Worm (Caenorhabditis elegans) whole organism, young adult: Measurements from ENCODE around the gene unk-1.

ENCODE experiments used
- B0019.2 ChIP-seq: fragments of 200-800 bp; sonication (Bioruptor generic); conservative IDR thresholded peaks from 2 replicates; pipeline ENCODE4 v1.3.6; 2022; ENCODE audit warnings: missing genetic modification reagents, missing genetic modification characterization, missing compliant biosample characterization
- C06A6.2 ChIP-seq: fragments of 200-800 bp; sonication (Bioruptor generic); conservative IDR thresholded peaks from 2 replicates; pipeline ENCODE4 v1.3.6; 2022; ENCODE audit warnings: missing genetic modification characterization, missing compliant biosample characterization
- C17E4.6 ChIP-seq: fragments of 200-800 bp; sonication (Bioruptor generic); IDR thresholded peaks from 2 replicates; pipeline ENCODE4 v1.3.6; 2022; ENCODE audit warnings: missing genetic modification reagents, missing genetic modification characterization, missing compliant biosample characterization
- F23B12.7 ChIP-seq: sonication (generic microtip); optimal IDR thresholded peaks from 2 replicates; lab custom pipeline; 2017; ENCODE audit warnings: missing genetic modification characterization, mild to moderate bottlenecking, missing compliant biosample characterization, antibody characterized with exemption, moderate library complexity; ENCODE audit not compliant: insufficient read depth
- F33H1.4 ChIP-seq: fragments of 200-800 bp; sonication (Bioruptor generic); IDR thresholded peaks from 2 replicates; pipeline ENCODE4 v1.3.6; 2022; ENCODE audit warnings: missing genetic modification reagents, missing genetic modification characterization, missing compliant biosample characterization
- F39B2.1 ChIP-seq: fragments of 200-800 bp; sonication (Bioruptor generic); IDR thresholded peaks from 2 replicates; pipeline ENCODE4 v1.3.6; 2022; ENCODE audit warnings: missing genetic modification reagents, missing genetic modification characterization, missing compliant biosample characterization
- F52B5.7 ChIP-seq: sonication (generic microtip); optimal IDR thresholded peaks from 2 replicates; lab custom pipeline; 2016; ENCODE audit warnings: mild to moderate bottlenecking, missing genetic modification characterization, missing compliant biosample characterization
- F55B11.4 ChIP-seq: sonication (generic microtip); optimal IDR thresholded peaks from 2 replicates; lab custom pipeline; 2016; ENCODE audit warnings: missing compliant biosample characterization, missing genetic modification characterization, borderline replicate concordance; ENCODE audit not compliant: insufficient read depth
- F57A8.1 ChIP-seq: fragments of 200-800 bp; sonication (Bioruptor generic); optimal IDR thresholded peaks from 2 replicates; lab custom pipeline; 2018; ENCODE audit warnings: mild to moderate bottlenecking, missing genetic modification characterization, moderate library complexity, missing compliant biosample characterization
- T07F8.4 ChIP-seq: sonication (generic microtip); optimal IDR thresholded peaks from 2 replicates; lab custom pipeline; 2016; ENCODE audit warnings: mild to moderate bottlenecking, missing genetic modification characterization, moderate library complexity, missing compliant biosample characterization
- Y53F4B.3 ChIP-seq: fragments of 200-800 bp; sonication (Bioruptor generic); IDR thresholded peaks from 2 replicates; pipeline ENCODE4 v1.3.6; 2022; ENCODE audit warnings: missing genetic modification reagents, missing genetic modification characterization, missing compliant biosample characterization
- ZK185.1 ChIP-seq: sonication (generic microtip); optimal IDR thresholded peaks from 2 replicates; lab custom pipeline; 2016; ENCODE audit warnings: mild to moderate bottlenecking, missing genetic modification characterization, missing compliant biosample characterization; ENCODE audit not compliant: poor library complexity, severe bottlenecking
- akir-1 ChIP-seq: fragments of 200-800 bp; sonication (Bioruptor generic); optimal IDR thresholded peaks from 2 replicates; lab custom pipeline; 2018; ENCODE audit warnings: mild to moderate bottlenecking, missing genetic modification characterization, moderate library complexity, missing compliant biosample characterization
- bed-1 ChIP-seq: fragments of 200-800 bp; sonication (Bioruptor generic); IDR thresholded peaks from 2 replicates; pipeline ENCODE4 v1.3.6; 2022; ENCODE audit warnings: missing genetic modification reagents, missing genetic modification characterization, missing compliant biosample characterization
- ccch-3 ChIP-seq: fragments of 200-800 bp; sonication (Bioruptor generic); optimal IDR thresholded peaks from 2 replicates; lab custom pipeline; 2018; ENCODE audit warnings: mild to moderate bottlenecking, missing genetic modification characterization, missing compliant biosample characterization
- cebp-1 ChIP-seq, 2 experiments: fragments of 200-800 bp in 1 of 2; sonication (Bioruptor generic) in 1 of 2; sonication (generic microtip) in 1 of 2; IDR thresholded peaks in 1 of 2; optimal IDR thresholded peaks in 1 of 2; 2 replicates each; pipeline versions ENCODE4 v1.3.6 to Lab custom; 2017 to 2022; ENCODE audit warnings: missing compliant biosample characterization in 2 of 2, missing genetic modification characterization in 2 of 2, mild to moderate bottlenecking in 1 of 2, missing genetic modification reagents in 1 of 2, moderate library complexity in 1 of 2
- cebp-2 ChIP-seq: fragments of 200-800 bp; sonication (Bioruptor generic); IDR thresholded peaks from 2 replicates; pipeline ENCODE4 v1.3.6; 2022; ENCODE audit warnings: missing genetic modification characterization, missing compliant biosample characterization
- ceh-27 ChIP-seq: fragments of 200-800 bp; sonication (Bioruptor generic); optimal IDR thresholded peaks from 2 replicates; lab custom pipeline; 2018; ENCODE audit warnings: mild to moderate bottlenecking, missing genetic modification characterization, moderate library complexity, missing compliant biosample characterization
- ceh-40 ChIP-seq: fragments of 200-800 bp; sonication (Bioruptor generic); IDR thresholded peaks from 2 replicates; pipeline ENCODE4 v1.3.6; 2022; ENCODE audit warnings: missing genetic modification characterization, missing compliant biosample characterization
- dpff-1 ChIP-seq: sonication (generic microtip); optimal IDR thresholded peaks from 2 replicates; lab custom pipeline; 2017; ENCODE audit warnings: mild to moderate bottlenecking, missing genetic modification characterization, missing compliant biosample characterization
- dpl-1 ChIP-seq: fragments of 150-350 bp; optimal IDR thresholded peaks from 2 replicates; lab custom pipeline; 2014; ENCODE audit warnings: missing biosample characterization, missing genetic modification reagents, missing genetic modification characterization
- hlh-26 ChIP-seq: fragments of 200-800 bp; sonication (Bioruptor generic); conservative IDR thresholded peaks from 2 replicates; pipeline ENCODE4 v1.3.6; 2022; ENCODE audit warnings: missing genetic modification reagents, missing genetic modification characterization, missing compliant biosample characterization
- hmg-1.2 ChIP-seq: fragments of 200-800 bp; sonication (Bioruptor generic); IDR thresholded peaks from 2 replicates; pipeline ENCODE4 v1.3.6; 2022; ENCODE audit warnings: missing genetic modification reagents, missing genetic modification characterization, missing compliant biosample characterization
- hmg-20 ChIP-seq: fragments of 200-800 bp; sonication (Bioruptor generic); IDR thresholded peaks from 2 replicates; pipeline ENCODE4 v1.3.6; 2022; ENCODE audit warnings: missing genetic modification reagents, missing genetic modification characterization, missing compliant biosample characterization
- lag-1 ChIP-seq: fragments of 200-800 bp; sonication (Bioruptor generic); IDR thresholded peaks from 2 replicates; pipeline ENCODE4 v1.3.6; 2022; ENCODE audit warnings: missing genetic modification reagents, missing genetic modification characterization, missing compliant biosample characterization
- let-607 ChIP-seq, 2 experiments: fragments of 200-800 bp in 1 of 2; sonication (Bioruptor generic) in 1 of 2; sonication (generic microtip) in 1 of 2; optimal IDR thresholded peaks; 2 replicates each; lab custom pipeline; 2016 to 2018; ENCODE audit warnings: mild to moderate bottlenecking in 2 of 2, missing compliant biosample characterization in 2 of 2, missing genetic modification characterization in 2 of 2, moderate library complexity in 2 of 2, missing genotype in 1 of 2
- lir-1 ChIP-seq: fragments of 200-800 bp; sonication (Bioruptor generic); conservative IDR thresholded peaks from 2 replicates; pipeline ENCODE4 v1.3.6; 2022; ENCODE audit warnings: missing genetic modification reagents, missing genetic modification characterization, missing compliant biosample characterization
- lsy-27 ChIP-seq: sonication (generic microtip); optimal IDR thresholded peaks from 2 replicates; lab custom pipeline; 2017; ENCODE audit warnings: missing genetic modification characterization, mild to moderate bottlenecking, missing compliant biosample characterization, antibody characterized with exemption, missing genotype, borderline replicate concordance; ENCODE audit not compliant: insufficient read depth
- madf-10 ChIP-seq: sonication (generic microtip); optimal IDR thresholded peaks from 2 replicates; lab custom pipeline; 2016; ENCODE audit warnings: mild to moderate bottlenecking, missing genetic modification characterization, missing compliant biosample characterization
- mes-4 ChIP-seq: sonication (generic microtip); optimal IDR thresholded peaks from 2 replicates; lab custom pipeline; 2016; ENCODE audit warnings: missing genotype, missing genetic modification characterization, missing compliant biosample characterization
- nfya-1 ChIP-seq: sonication (generic microtip); optimal IDR thresholded peaks from 2 replicates; lab custom pipeline; 2017; ENCODE audit warnings: antibody characterized with exemption, missing compliant biosample characterization, missing genetic modification characterization, borderline replicate concordance; ENCODE audit not compliant: insufficient read depth
- repo-1 ChIP-seq: sonication (generic microtip); optimal IDR thresholded peaks from 2 replicates; lab custom pipeline; 2017; ENCODE audit warnings: mild to moderate bottlenecking, missing genetic modification characterization, missing compliant biosample characterization
- rpc-1 ChIP-seq, 2 experiments: fragments of 150-350 bp in 1 of 2; sonication (generic microtip) in 1 of 2; optimal IDR thresholded peaks; 2 replicates each; lab custom pipeline; 2014 to 2018; ENCODE audit warnings: missing biosample characterization in 1 of 2, missing genetic modification characterization in 1 of 2, missing genetic modification reagents in 1 of 2, missing genotype in 1 of 2
- sea-2 ChIP-seq: fragments of 200-800 bp; sonication (Bioruptor generic); IDR thresholded peaks from 2 replicates; pipeline ENCODE4 v1.3.6; 2022; ENCODE audit warnings: missing genetic modification characterization, missing compliant biosample characterization
- somi-1 ChIP-seq: fragments of 200-800 bp; sonication (Bioruptor generic); optimal IDR thresholded peaks from 2 replicates; lab custom pipeline; 2018; ENCODE audit warnings: mild to moderate bottlenecking, missing genetic modification characterization, missing compliant biosample characterization
- tbp1 ChIP-seq: fragments of 200-800 bp; sonication (Bioruptor generic); optimal IDR thresholded peaks from 2 replicates; lab custom pipeline; 2018; ENCODE audit warnings: mild to moderate bottlenecking, missing genetic modification characterization, missing compliant biosample characterization
- tlf-1 ChIP-seq: fragments of 200-800 bp; sonication (Bioruptor generic); optimal IDR thresholded peaks from 2 replicates; lab custom pipeline; 2018; ENCODE audit warnings: mild to moderate bottlenecking, missing genetic modification characterization, missing compliant biosample characterization
- unc-130 ChIP-seq: sonication (generic microtip); optimal IDR thresholded peaks from 2 replicates; lab custom pipeline; 2016; ENCODE audit warnings: missing genetic modification reagents, missing genetic modification characterization, missing compliant biosample characterization
- zfh-2 ChIP-seq: fragments of 200-800 bp; sonication (Bioruptor generic); conservative IDR thresholded peaks from 2 replicates; pipeline ENCODE4 v1.3.6; 2022; ENCODE audit warnings: missing genetic modification reagents, missing genetic modification characterization, missing compliant biosample characterization
- zim-3 ChIP-seq: sonication (generic microtip); optimal IDR thresholded peaks from 2 replicates; lab custom pipeline; 2017; ENCODE audit warnings: mild to moderate bottlenecking, missing genetic modification characterization, moderate library complexity, missing compliant biosample characterization
- ztf-22 ChIP-seq: fragments of 200-800 bp; sonication (Bioruptor generic); optimal IDR thresholded peaks from 2 replicates; lab custom pipeline; 2018; ENCODE audit warnings: mild to moderate bottlenecking, missing genetic modification characterization, moderate library complexity, missing compliant biosample characterization
- ztf-28 ChIP-seq: fragments of 200-800 bp; sonication (Bioruptor generic); IDR thresholded peaks from 2 replicates; pipeline ENCODE4 v1.3.6; 2022; ENCODE audit warnings: missing genetic modification reagents, missing genetic modification characterization, missing compliant biosample characterization
- ztf-6 ChIP-seq: fragments of 200-800 bp; sonication (Bioruptor generic); IDR thresholded peaks from 2 replicates; pipeline ENCODE4 v1.3.6; 2022; ENCODE audit warnings: missing genetic modification reagents, missing genetic modification characterization, missing compliant biosample characterization

The unk-1 gene

DNA sequence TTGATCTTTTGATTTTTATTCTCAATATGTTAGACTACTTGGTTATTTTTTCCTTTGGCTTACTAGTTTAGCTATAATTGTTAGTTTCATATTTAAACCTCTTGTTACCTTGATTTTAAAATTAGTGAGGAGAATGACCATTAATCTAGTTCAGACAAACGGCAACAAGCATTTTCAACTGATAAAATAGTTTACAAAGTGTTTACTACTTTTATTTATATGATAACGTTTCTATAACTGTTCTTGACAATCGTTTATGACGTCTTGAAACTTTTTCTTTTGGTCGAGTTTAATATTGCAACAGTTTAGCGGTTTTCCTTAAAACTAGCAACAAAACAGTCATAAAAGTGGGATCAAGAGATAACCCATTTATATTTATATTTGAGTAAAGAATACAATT lies 39.0 kb upstream of the unk-1 start:
- TF ChIP-seq Y53F4B.3 (GFP tag; lab: Robert Waterston, UW) (no peak), hlh-26 (GFP tag; lab: Robert Waterston, UW) (no peak), unc-130 (GFP tag; lab: Kevin White, UChicago) (no peak), ztf-6 (GFP tag; lab: Robert Waterston, UW) (no peak), F39B2.1 (no peak), hmg-20 (GFP tag; lab: Robert Waterston, UW) (no peak), lir-1 (GFP tag; lab: Robert Waterston, UW) (no peak), rpc-1 (optimal IDR thresholded peaks at IDR 0.05; lab: Kevin White, UChicago) (no peak), rpc-1 (tag; optimal IDR thresholded peaks at IDR 0.05; lab: Kevin White, UChicago) (no peak), F57A8.1 (GFP tag; lab: Kevin White, UChicago) (no peak), ceh-40 (GFP tag; lab: Robert Waterston, UW) (no peak), cebp-2 (GFP tag; lab: Robert Waterston, UW) (no peak), repo-1 (tag; lab: Kevin White, UChicago) (no peak), let-607 (tag; optimal IDR thresholded peaks at IDR 0.05; lab: Kevin White, UChicago) (no peak), ccch-3 (GFP tag; lab: Kevin White, UChicago) (no peak), F33H1.4 (GFP tag; lab: Robert Waterston, UW) (no peak), tlf-1 (GFP tag; lab: Kevin White, UChicago) (no peak)
- TF ChIP-seq, all 124 proteins: peak for 0

DNA sequence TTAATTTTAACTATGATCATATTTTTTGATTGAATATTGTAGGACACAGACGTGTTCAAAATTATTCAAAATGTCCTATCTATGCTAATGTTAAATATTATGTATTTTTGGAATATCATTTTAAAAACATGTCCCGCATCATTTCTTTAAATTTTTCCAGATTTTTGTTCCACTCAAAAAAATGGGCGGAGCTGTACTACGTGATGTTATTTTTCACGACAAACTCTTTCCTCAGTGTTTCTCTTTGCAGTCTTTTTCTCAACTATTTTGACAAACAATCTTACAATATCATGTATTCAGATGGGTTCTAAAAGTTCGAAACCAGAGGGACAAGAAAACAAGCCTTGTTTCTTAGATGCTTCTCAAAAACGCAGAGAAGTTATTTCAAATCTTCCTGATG lies 38.4 kb upstream of the unk-1 start, which contains the start of gene F45E1.5:
Gene F45E1.5, plus strand, starts transcription at position 301 of the 400 bp plus-strand sequence.
- TF ChIP-seq zfh-2 (GFP tag; lab: Robert Waterston, UW) (no peak), madf-10 (tag; lab: Kevin White, UChicago) (no peak), F23B12.7 (tag; lab: Kevin White, UChicago) (no peak), B0019.2 (no peak), zim-3 (tag; lab: Kevin White, UChicago) (no peak), dpl-1 (GFP tag; lab: Kevin White, UChicago) (no peak), T07F8.4 (no peak), sea-2 (GFP tag; lab: Robert Waterston, UW) (no peak), ceh-27 (GFP tag; lab: Kevin White, UChicago) (no peak), C06A6.2 (GFP tag; lab: Robert Waterston, UW) (no peak), ZK185.1 (tag; lab: Kevin White, UChicago) (no peak)

DNA sequence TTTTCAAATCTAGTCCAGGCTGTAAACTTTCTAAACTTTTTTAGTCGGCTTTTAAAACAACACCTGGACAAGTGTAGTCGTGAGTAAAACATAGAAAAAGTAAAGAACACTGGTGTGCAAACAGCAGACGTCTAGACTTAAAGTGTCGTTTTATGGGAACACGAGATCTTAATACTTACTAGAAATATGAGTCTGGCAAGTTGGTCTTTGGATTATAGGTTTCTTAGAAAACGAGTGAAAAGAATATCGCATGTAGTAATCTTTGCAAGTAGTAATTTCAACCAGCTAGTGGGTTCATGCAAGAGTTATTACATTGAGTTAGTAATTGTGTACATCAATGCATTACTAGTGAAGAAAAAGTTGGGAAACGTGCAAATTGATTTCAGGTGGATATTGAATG lies 37.3 kb upstream of the unk-1 start:
- TF ChIP-seq F55B11.4 (tag; lab: Kevin White, UChicago) (no peak), somi-1 (GFP tag; lab: Kevin White, UChicago) (no peak), C17E4.6 (GFP tag; lab: Robert Waterston, UW) (no peak), akir-1 (GFP tag; lab: Kevin White, UChicago) (no peak), ztf-28 (GFP tag; lab: Robert Waterston, UW) (no peak), F52B5.7 (tag; lab: Kevin White, UChicago) (no peak), mes-4 (no peak), dpff-1 (tag; lab: Kevin White, UChicago) (no peak), ztf-22 (GFP tag; lab: Kevin White, UChicago) (no peak), nfya-1 (no peak), lsy-27 (tag; lab: Kevin White, UChicago) (no peak), lag-1 (no peak), hmg-1.2 (GFP tag; lab: Robert Waterston, UW) (no peak), cebp-1 (GFP tag; IDR thresholded peaks at IDR 0.05; lab: Robert Waterston, UW) (no peak), cebp-1 (tag; optimal IDR thresholded peaks at IDR 0.05; lab: Kevin White, UChicago) (no peak), bed-1 (GFP tag; lab: Robert Waterston, UW) (no peak), ZK185.1 (tag; lab: Kevin White, UChicago) (no peak), hlh-26 (GFP tag; lab: Robert Waterston, UW) (no peak), tbp1 (no peak)
